Worm (Caenorhabditis elegans) whole organism, early embryonic: Measurements from ENCODE around the gene C06A6.2.
A peak's percentile ranks its signal among the peaks of the same experiment; 100 is the strongest.

Experiments
- F13C5.2 ChIP-seq: sonication (generic microtip); optimal IDR thresholded peaks from 2 replicates; lab custom pipeline; 2017; ENCODE audit warnings: mild to moderate bottlenecking, missing genetic modification characterization, inconsistent platforms, missing compliant biosample characterization
- ama-1 ChIP-seq: fragments of 150-350 bp; optimal IDR thresholded peaks from 2 replicates; lab custom pipeline; 2014
- ets-7 ChIP-seq: sonication (generic microtip); optimal IDR thresholded peaks from 2 replicates; lab custom pipeline; 2016; ENCODE audit warnings: missing genotype, missing genetic modification characterization, missing compliant biosample characterization
- flt-1 ChIP-seq: fragments of 200-800 bp; sonication (Bioruptor generic); IDR thresholded peaks from 2 replicates; pipeline ENCODE4 v1.3.6; 2022; ENCODE audit warnings: missing genetic modification characterization, missing compliant biosample characterization
- hmbx-1 ChIP-seq: sonication (generic microtip); optimal IDR thresholded peaks from 2 replicates; lab custom pipeline; 2016; ENCODE audit warnings: mild to moderate bottlenecking, missing genetic modification characterization, missing compliant biosample characterization
- hmg-4 ChIP-seq: fragments of 200-800 bp; sonication (Bioruptor generic); optimal IDR thresholded peaks from 2 replicates; lab custom pipeline; 2018; ENCODE audit warnings: mild to moderate bottlenecking, missing genetic modification characterization, missing compliant biosample characterization
- pes-1 ChIP-seq: fragments of 200-800 bp; sonication (Bioruptor generic); IDR thresholded peaks from 2 replicates; pipeline ENCODE4 v1.3.6; 2022; ENCODE audit warnings: missing genetic modification reagents, missing genetic modification characterization, missing compliant biosample characterization
- scrt-1 ChIP-seq: fragments of 200-800 bp; sonication (Bioruptor generic); IDR thresholded peaks from 2 replicates; pipeline ENCODE4 v1.3.6; 2022; ENCODE audit warnings: missing genetic modification characterization, missing compliant biosample characterization
- tbx-37 ChIP-seq: fragments of 200-800 bp; sonication (Bioruptor generic); conservative IDR thresholded peaks from 2 replicates; pipeline ENCODE4 v1.3.6; 2022; ENCODE audit warnings: missing genetic modification reagents, missing genetic modification characterization, missing compliant biosample characterization
- tra-4 ChIP-seq: sonication (generic microtip); optimal IDR thresholded peaks from 2 replicates; lab custom pipeline; 2017; ENCODE audit warnings: missing genetic modification characterization, missing compliant biosample characterization

DNA sequence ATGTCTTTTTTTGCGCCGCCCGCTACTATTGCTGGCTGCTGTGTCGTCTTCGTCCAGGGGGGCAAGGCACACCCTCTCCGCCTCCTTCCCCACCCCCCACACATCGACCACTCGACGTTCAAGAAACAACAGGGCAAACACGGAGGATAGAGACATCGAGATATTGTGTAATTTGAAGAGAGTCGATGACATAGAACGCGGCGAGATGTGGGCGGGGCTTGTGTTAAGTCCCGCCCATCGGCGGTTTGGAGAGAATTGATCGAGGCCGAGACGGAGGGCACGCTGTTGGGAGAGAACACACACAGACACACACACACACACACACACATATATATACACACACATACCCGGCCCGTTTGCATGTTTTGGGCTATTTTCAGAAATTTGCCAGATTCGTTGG, 837 bp upstream of the C06A6.2 start:
- TF ChIP-seq hmbx-1: no peak
- TF ChIP-seq ama-1 (lab: Kevin White, UChicago): no peak
- TF ChIP-seq ets-7 (tag; lab: Kevin White, UChicago): peak; percentile 17
- TF ChIP-seq scrt-1 (GFP tag; lab: Robert Waterston, UW): no peak
- TF ChIP-seq tra-4 (tag; lab: Kevin White, UChicago): no peak
- TF ChIP-seq tbx-37 (GFP tag; lab: Robert Waterston, UW): 0 out of 2 replicates have a peak, but pooled peaks have one; percentile 14
- TF ChIP-seq flt-1: no peak
- TF ChIP-seq hmg-4 (GFP tag; lab: Kevin White, UChicago): peak; percentile 91
- no peak for TF ChIP-seq pes-1 (GFP tag; lab: Robert Waterston, UW)
- peak; percentile 78 for TF ChIP-seq F13C5.2 (tag; lab: Kevin White, UChicago)
